Worm (Caenorhabditis elegans) whole organism, L4 larva: ENCODE results near the gene btb-16.

Experiments used
- ceh-82 ChIP-seq: sonication (generic microtip); optimal IDR thresholded peaks from 2 replicates; lab custom pipeline; 2017; ENCODE audit warnings: missing biosample characterization, missing genetic modification characterization
- fos-1 ChIP-seq: fragments of 150-350 bp; optimal IDR thresholded peaks from 2 replicates; lab custom pipeline; 2014; ENCODE audit warnings: missing biosample characterization, missing genetic modification characterization
- nhr-41 ChIP-seq: fragments of 200-800 bp; sonication (Bioruptor generic); IDR thresholded peaks from 2 replicates; pipeline ENCODE4 v1.3.6; 2022; ENCODE audit warnings: missing genetic modification reagents, missing genetic modification characterization, missing compliant biosample characterization

- TF ChIP-seq nhr-41 (GFP tag; lab: Robert Waterston, UW) (no peak), fos-1 (tag; lab: Kevin White, UChicago) (no peak), ceh-82 (tag; lab: Kevin White, UChicago) (no peak)
Observed at ce11 chrII:3343714-3344113, 47.0 kb downstream of the btb-16 start, which contains the start of gene F14D2.15.
